Worm (Caenorhabditis elegans) whole organism, early embryonic: ENCODE data around the gene C52E2.4.

ENCODE experiments used
- aly-1 ChIP-seq: sonication (generic microtip); optimal IDR thresholded peaks from 2 replicates; lab custom pipeline; 2016; ENCODE audit warnings: missing genetic modification characterization, missing compliant biosample characterization
- ama-1 ChIP-seq: fragments of 150-350 bp; optimal IDR thresholded peaks from 2 replicates; lab custom pipeline; 2014
- ceh-36 ChIP-seq: sonication (generic microtip); optimal IDR thresholded peaks from 2 replicates; lab custom pipeline; 2016; ENCODE audit warnings: missing genetic modification characterization, inconsistent platforms, missing compliant biosample characterization
- ets-7 ChIP-seq: sonication (generic microtip); optimal IDR thresholded peaks from 2 replicates; lab custom pipeline; 2016; ENCODE audit warnings: missing genotype, missing genetic modification characterization, missing compliant biosample characterization
- hmg-4 ChIP-seq: fragments of 200-800 bp; sonication (Bioruptor generic); optimal IDR thresholded peaks from 2 replicates; lab custom pipeline; 2018; ENCODE audit warnings: mild to moderate bottlenecking, missing genetic modification characterization, missing compliant biosample characterization
- hnd-1 ChIP-seq: sonication (generic microtip); optimal IDR thresholded peaks from 2 replicates; lab custom pipeline; 2016; ENCODE audit warnings: missing genetic modification characterization, missing compliant biosample characterization
- scrt-1 ChIP-seq: fragments of 200-800 bp; sonication (Bioruptor generic); IDR thresholded peaks from 2 replicates; pipeline ENCODE4 v1.3.6; 2022; ENCODE audit warnings: missing genetic modification characterization, missing compliant biosample characterization
- tbx-11 ChIP-seq: fragments of 200-800 bp; sonication (Bioruptor generic); IDR thresholded peaks from 2 replicates; pipeline ENCODE4 v1.3.6; 2022; ENCODE audit warnings: missing genetic modification characterization, missing compliant biosample characterization
- tbx-37 ChIP-seq: fragments of 200-800 bp; sonication (Bioruptor generic); conservative IDR thresholded peaks from 2 replicates; pipeline ENCODE4 v1.3.6; 2022; ENCODE audit warnings: missing genetic modification reagents, missing genetic modification characterization, missing compliant biosample characterization
- tra-4 ChIP-seq: sonication (generic microtip); optimal IDR thresholded peaks from 2 replicates; lab custom pipeline; 2017; ENCODE audit warnings: missing genetic modification characterization, missing compliant biosample characterization

ce11 chrII:1886379-1886778, 43.4 kb downstream of the C52E2.4 start, which contains the start of gene math-7:
- TF ChIP-seq tbx-37 (GFP tag; lab: Robert Waterston, UW), result no peak
- TF ChIP-seq ama-1 (lab: Kevin White, UChicago), result no peak
- no peak for TF ChIP-seq scrt-1
- TF ChIP-seq tra-4 (tag; lab: Kevin White, UChicago), result no peak
- no peak for TF ChIP-seq ceh-36 (tag; lab: Kevin White, UChicago)
- no peak for TF ChIP-seq ets-7 (tag; lab: Kevin White, UChicago)
- TF ChIP-seq hmg-4, result no peak
- TF ChIP-seq tbx-11, result no peak
- TF ChIP-seq hnd-1 (tag; lab: Kevin White, UChicago), result no peak
- no peak for TF ChIP-seq aly-1
